Worm (Caenorhabditis elegans) whole organism, L4/young adult: ENCODE measurements around the gene cyp-13A8.

Experiments used
- W03F9.2 ChIP-seq: fragments of 150-350 bp; optimal IDR thresholded peaks from 2 replicates; lab custom pipeline; 2014; ENCODE audit warnings: missing biosample characterization, missing genetic modification characterization
- dao-5 ChIP-seq: sonication (generic microtip); optimal IDR thresholded peaks from 2 replicates; lab custom pipeline; 2016; ENCODE audit warnings: missing genotype, missing genetic modification characterization, moderate library complexity, missing compliant biosample characterization
- him-1 ChIP-seq: sonication (generic microtip); optimal IDR thresholded peaks from 2 replicates; lab custom pipeline; 2016; ENCODE audit warnings: missing genotype, missing genetic modification reagents, missing genetic modification characterization, missing compliant biosample characterization

cyp-13A8 gene

DNA sequence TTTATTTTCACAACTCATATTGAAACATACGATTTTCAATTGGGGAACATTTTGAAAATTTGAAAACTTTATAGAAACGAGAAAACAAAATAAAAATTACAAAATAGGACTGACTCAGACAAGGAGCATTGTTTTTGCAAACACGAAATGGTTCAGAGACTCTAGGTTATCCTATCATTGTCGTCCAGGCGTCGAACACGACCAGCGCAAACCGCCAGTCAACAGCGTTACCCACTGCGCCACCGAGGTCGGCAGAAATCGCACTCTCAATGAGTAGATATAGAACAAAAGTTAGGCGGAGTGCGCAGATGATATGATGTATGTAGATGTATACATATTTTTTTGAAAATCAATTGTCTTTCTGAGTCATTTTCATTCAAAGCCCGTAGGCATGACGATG is 32.7 kb downstream of the cyp-13A8 start:
- TF ChIP-seq dao-5 (peak; percentile 6), him-1 (tag; lab: Kevin White, UChicago) (peak; percentile 32), W03F9.2 (peak; percentile 54)

DNA sequence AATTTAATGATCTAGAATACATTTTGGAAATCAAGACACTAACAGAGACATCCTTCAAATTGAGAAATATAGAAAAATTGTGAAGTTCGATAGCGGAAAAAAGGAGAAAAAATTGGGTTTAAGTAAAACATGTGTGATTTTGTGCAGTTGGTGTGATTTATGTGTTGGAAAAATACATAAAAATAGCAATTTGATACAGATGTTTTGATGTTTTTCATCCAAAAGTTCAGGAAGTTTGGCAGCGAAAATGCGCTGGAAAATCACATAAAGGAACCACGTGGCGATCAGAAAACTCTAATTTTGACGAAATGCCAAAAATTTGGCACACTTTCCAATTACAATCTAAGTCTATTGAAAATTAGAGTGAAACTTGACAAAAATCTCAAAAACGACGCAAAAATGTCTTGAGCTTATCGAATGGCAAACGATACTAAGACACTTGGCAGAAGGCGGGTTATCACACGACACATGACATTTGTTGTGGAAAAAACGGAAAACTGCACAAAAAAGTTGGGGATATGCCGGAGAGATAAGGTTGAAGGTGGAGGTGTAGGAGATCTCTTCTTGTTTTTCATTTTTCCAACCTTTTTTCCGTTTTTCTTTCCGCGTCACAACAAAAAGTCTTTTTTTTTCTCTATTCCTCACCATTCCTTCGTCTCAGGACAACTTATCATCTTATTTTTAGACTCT is 33.3 kb downstream of the cyp-13A8 start, which contains the start of gene ZK1321.4:
Gene ZK1321.4 (minus strand): TSS at position 51 of the 690 bp plus-strand sequence.
- TF ChIP-seq dao-5 (no peak), W03F9.2 (no peak), him-1 (tag; lab: Kevin White, UChicago) (no peak)

- peak; percentile 53 for TF ChIP-seq W03F9.2
- TF ChIP-seq him-1 (tag; lab: Kevin White, UChicago): no peak
These were observed 37.4 kb downstream of the cyp-13A8 start, which contains the start of gene aqp-10 for ce11 chrII:9769797-9770520. Gene aqp-10 (minus strand): TSS chrII:9769847.

- TF ChIP-seq him-1 (tag; lab: Kevin White, UChicago): no peak
- TF ChIP-seq W03F9.2: no peak
- TF ChIP-seq dao-5: no peak
These were observed 42.7 kb downstream of the cyp-13A8 start for ce11 chrII:9764696-9765095.

ce11 chrII:9759382-9759781 is 48.0 kb downstream of the cyp-13A8 start:
- TF ChIP-seq W03F9.2 (no peak), him-1 (tag; lab: Kevin White, UChicago) (no peak), dao-5 (no peak)

DNA sequence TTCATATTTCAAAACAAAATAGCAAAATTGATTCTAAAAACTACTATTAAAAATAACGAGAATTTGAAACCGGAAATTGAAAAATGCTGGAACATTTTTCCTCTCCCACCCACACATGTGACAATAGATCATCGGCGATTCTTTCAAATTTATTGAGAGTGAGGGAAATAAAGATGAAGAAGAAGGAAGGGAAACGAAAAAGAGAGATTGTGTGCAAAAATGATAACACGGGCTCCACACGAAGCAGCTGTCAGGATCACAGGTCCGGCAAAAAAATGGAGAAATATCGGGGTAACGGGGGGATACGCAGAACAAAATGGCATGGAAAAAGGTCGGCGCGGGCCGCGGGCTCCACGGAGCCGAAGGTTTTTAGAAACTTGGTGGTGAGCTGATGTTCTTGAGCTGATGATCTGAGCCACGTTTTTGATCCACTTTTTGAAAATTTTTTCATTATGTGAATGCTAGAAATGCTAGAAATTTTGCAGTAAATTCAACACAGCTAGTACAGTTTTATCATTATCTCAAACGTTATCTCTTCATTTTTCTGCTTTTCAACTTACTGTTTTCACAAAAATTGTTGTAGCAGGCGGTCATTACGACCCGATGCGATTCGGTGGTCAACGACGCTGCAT is 49.6 kb downstream of the cyp-13A8 start, which contains the start of gene shk-1:
Gene shk-1 (plus strand): TSS at position 582 of the 632 bp plus-strand sequence.
- TF ChIP-seq W03F9.2: no peak
- TF ChIP-seq dao-5: no peak
- no peak for TF ChIP-seq him-1 (tag; lab: Kevin White, UChicago)
